Fruit fly (Drosophila melanogaster) whole organism, wandering third instar larva: ENCODE data around the gene ppk27.

ENCODE experiments used
- CG32264 ChIP-seq: fragments of 200-800 bp; sonication (Bioruptor generic); optimal IDR thresholded peaks from 2 replicates; lab custom pipeline; 2016; ENCODE audit warnings: missing biosample characterization, missing genetic modification characterization
- CG9705 ChIP-seq: fragments of 200-800 bp; sonication (Bioruptor generic); optimal IDR thresholded peaks from 2 replicates; lab custom pipeline; 2018; ENCODE audit warnings: missing biosample characterization, mild to moderate bottlenecking, missing genetic modification characterization
- CrebA ChIP-seq: fragments of 200-800 bp; sonication (Bioruptor generic); optimal IDR thresholded peaks from 2 replicates; lab custom pipeline; 2016; ENCODE audit warnings: missing biosample characterization, mild to moderate bottlenecking, missing genetic modification characterization, borderline replicate concordance
- Dfd ChIP-seq: fragments of >200 bp; optimal IDR thresholded peaks from 2 replicates; lab custom pipeline; 2017; ENCODE audit warnings: missing biosample characterization, missing genetic modification characterization
- Dif ChIP-seq: fragments of 200-275, 200-300 bp; sonication (Bioruptor generic); optimal IDR thresholded peaks from 2 replicates; lab custom pipeline; 2018; ENCODE audit warnings: missing biosample characterization, missing genetic modification characterization; ENCODE audit not compliant: partially characterized antibody
- GATAd ChIP-seq: sonication (Bioruptor generic); optimal IDR thresholded peaks from 2 replicates; lab custom pipeline; 2016; ENCODE audit warnings: missing biosample characterization, missing genetic modification characterization
- HLH106 ChIP-seq: fragments of 200-800 bp; optimal IDR thresholded peaks from 3 replicates; lab custom pipeline; 2019; ENCODE audit warnings: missing biosample characterization, mild to moderate bottlenecking, missing genetic modification characterization, moderate library complexity
- Hnf4 ChIP-seq: fragments of 200-800 bp; sonication (Bioruptor generic); optimal IDR thresholded peaks from 2 replicates; lab custom pipeline; 2016; ENCODE audit warnings: missing biosample characterization, mild to moderate bottlenecking, missing genetic modification characterization
- Hr78 ChIP-seq: fragments of >200 bp; optimal IDR thresholded peaks from 2 replicates; lab custom pipeline; 2017; ENCODE audit warnings: missing biosample characterization, missing genetic modification characterization
- Hr83 ChIP-seq: fragments of 200-300 bp; sonication (Bioruptor generic); optimal IDR thresholded peaks from 2 replicates; lab custom pipeline; 2016; ENCODE audit warnings: missing biosample characterization, mild to moderate bottlenecking, missing genetic modification characterization, moderate library complexity; ENCODE audit not compliant: poor library complexity, severe bottlenecking
- Jra ChIP-seq: sonication (Bioruptor generic); optimal IDR thresholded peaks from 2 replicates; lab custom pipeline; 2016; ENCODE audit warnings: missing biosample characterization, missing genetic modification characterization
- Myc ChIP-seq: fragments of >200 bp; optimal IDR thresholded peaks from 2 replicates; lab custom pipeline; 2017
- OdsH ChIP-seq: fragments of 200-800 bp; sonication (Bioruptor generic); optimal IDR thresholded peaks from 2 replicates; lab custom pipeline; 2016; ENCODE audit warnings: missing biosample characterization, mild to moderate bottlenecking, missing genetic modification characterization
- Rel ChIP-seq, 2 experiments: fragments of 200-800 bp; sonication (Bioruptor generic) in 1 of 2; optimal IDR thresholded peaks; 2 replicates in 1 of 2; 3 replicates in 1 of 2; lab custom pipeline; 2016 to 2019; ENCODE audit warnings: mild to moderate bottlenecking in 2 of 2, missing biosample characterization in 2 of 2, missing genetic modification characterization in 2 of 2, moderate library complexity in 1 of 2
- Sp1 ChIP-seq: fragments of 200-800 bp; sonication (Bioruptor generic); optimal IDR thresholded peaks from 3 replicates; lab custom pipeline; 2019; ENCODE audit warnings: missing biosample characterization, mild to moderate bottlenecking, missing genetic modification characterization, moderate library complexity
- Vsx2 ChIP-seq: fragments of 200-300, 225-300 bp; sonication (Bioruptor generic); optimal IDR thresholded peaks from 2 replicates; lab custom pipeline; 2018; ENCODE audit warnings: missing biosample characterization, missing genetic modification characterization; ENCODE audit not compliant: partially characterized antibody
- br ChIP-seq: fragments of 200-800 bp; sonication (Bioruptor generic); optimal IDR thresholded peaks from 2 replicates; lab custom pipeline; 2016; ENCODE audit warnings: missing biosample characterization, missing genetic modification characterization
- brk ChIP-seq: fragments of 200-800 bp; sonication (Bioruptor generic); optimal IDR thresholded peaks from 2 replicates; lab custom pipeline; 2016; ENCODE audit warnings: missing biosample characterization, mild to moderate bottlenecking, missing genetic modification characterization
- dl ChIP-seq, 2 experiments: fragments of 175-275, 200-275 bp in 1 of 2; fragments of 200-275 bp in 1 of 2; sonication (Bioruptor generic); optimal IDR thresholded peaks; lab custom pipeline; 2018; ENCODE audit warnings: mild to moderate bottlenecking in 2 of 2, missing biosample characterization in 2 of 2, missing genetic modification characterization in 2 of 2, moderate library complexity in 2 of 2; ENCODE audit not compliant: partially characterized antibody in 2 of 2, insufficient read depth in 1 of 2
- dmrt93B ChIP-seq: fragments of 200-800 bp; sonication (Bioruptor generic); optimal IDR thresholded peaks from 2 replicates; lab custom pipeline; 2018; ENCODE audit warnings: missing biosample characterization, mild to moderate bottlenecking, missing genetic modification characterization
- dsf ChIP-seq: sonication (Bioruptor generic); optimal IDR thresholded peaks from 2 replicates; lab custom pipeline; 2016; ENCODE audit warnings: missing biosample characterization, missing genetic modification characterization, borderline replicate concordance
- ey ChIP-seq: fragments of 200-800 bp; sonication (Bioruptor generic); optimal IDR thresholded peaks from 2 replicates; lab custom pipeline; 2016; ENCODE audit warnings: missing biosample characterization, missing genetic modification characterization
- foxo ChIP-seq, 2 experiments: fragments of 200-800 bp; sonication (Bioruptor generic); optimal IDR thresholded peaks; 2 replicates in 1 of 2; 3 replicates in 1 of 2; lab custom pipeline; 2016 to 2017; ENCODE audit warnings: missing biosample characterization in 2 of 2, missing genetic modification characterization in 2 of 2
- fru ChIP-seq: fragments of 200-800 bp; sonication (Bioruptor generic); optimal IDR thresholded peaks from 3 replicates; lab custom pipeline; 2016; ENCODE audit warnings: missing biosample characterization, mild to moderate bottlenecking, missing genetic modification characterization
- h ChIP-seq: fragments of 200-800 bp; sonication (Bioruptor generic); optimal IDR thresholded peaks from 3 replicates; lab custom pipeline; 2016; ENCODE audit warnings: missing biosample characterization, mild to moderate bottlenecking, missing genetic modification characterization
- jim ChIP-seq: fragments of 175-275, 200-325 bp; sonication (Bioruptor generic); optimal IDR thresholded peaks from 2 replicates; lab custom pipeline; 2016; ENCODE audit warnings: missing biosample characterization, mild to moderate bottlenecking, missing genetic modification characterization
- lola ChIP-seq: fragments of >200 bp; optimal IDR thresholded peaks from 2 replicates; lab custom pipeline; 2017; ENCODE audit warnings: missing biosample characterization, missing genetic modification characterization
- pan ChIP-seq: fragments of >200 bp; optimal IDR thresholded peaks from 2 replicates; lab custom pipeline; 2017
- psq ChIP-seq: fragments of 200-800 bp; sonication (Bioruptor generic); optimal IDR thresholded peaks from 3 replicates; lab custom pipeline; 2017; ENCODE audit warnings: missing biosample characterization, mild to moderate bottlenecking, missing genetic modification characterization, moderate library complexity
- rgr ChIP-seq: fragments of 200-800 bp; sonication (Bioruptor generic); optimal IDR thresholded peaks from 3 replicates; lab custom pipeline; 2016; ENCODE audit warnings: missing biosample characterization, mild to moderate bottlenecking, missing genetic modification characterization
- sage ChIP-seq: fragments of 200-800 bp; sonication (Bioruptor generic); optimal IDR thresholded peaks from 2 replicates; lab custom pipeline; 2016; ENCODE audit warnings: missing biosample characterization, mild to moderate bottlenecking, missing genetic modification characterization
- tai ChIP-seq: sonication (Bioruptor generic); optimal IDR thresholded peaks from 2 replicates; lab custom pipeline; 2016; ENCODE audit warnings: missing biosample characterization, missing genetic modification characterization
- usp ChIP-seq: fragments of >200 bp; optimal IDR thresholded peaks from 2 replicates; lab custom pipeline; 2017; ENCODE audit warnings: missing biosample characterization, missing genetic modification characterization
- woc ChIP-seq: sonication (Bioruptor generic); optimal IDR thresholded peaks from 2 replicates; lab custom pipeline; 2016; ENCODE audit warnings: missing biosample characterization, mild to moderate bottlenecking, missing genetic modification characterization

Gene ppk27

DNA sequence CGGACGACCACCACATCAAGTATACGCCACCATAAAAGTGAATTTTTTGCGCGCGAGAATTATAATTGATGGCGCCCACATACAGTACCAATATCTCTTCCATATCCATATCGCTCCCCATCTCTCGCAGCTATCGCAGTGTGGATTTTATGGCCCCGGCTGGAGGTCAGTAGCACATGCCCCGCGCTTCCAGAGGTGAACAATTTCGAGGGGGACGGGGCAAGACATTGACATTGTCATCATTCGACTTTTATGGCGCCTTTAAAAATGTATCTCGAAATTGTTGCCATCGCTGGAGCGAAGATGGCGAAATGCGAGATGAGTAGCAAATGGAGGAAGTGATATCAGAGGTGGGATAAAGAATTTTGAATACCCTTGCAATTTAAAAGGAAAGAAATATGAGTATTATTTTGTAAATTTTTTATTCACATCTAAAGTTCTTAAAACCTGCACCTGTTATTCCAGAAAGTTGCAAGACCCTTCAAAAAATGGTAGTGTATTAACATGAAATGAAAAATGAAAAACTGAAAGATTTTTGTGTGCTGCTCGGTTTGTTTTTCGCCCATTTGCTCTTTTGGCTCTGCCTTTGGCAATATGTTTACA is 5.5 kb upstream of the ppk27 start:
- TF ChIP-seq CrebA: no peak
- TF ChIP-seq foxo (GFP tag; optimal IDR thresholded peaks at IDR 0.05; lab: Kevin White, UChicago): no peak
- TF ChIP-seq rgr (GFP tag; lab: Kevin White, UChicago): no peak
- TF ChIP-seq pan (lab: Kevin White, UChicago): no peak
- TF ChIP-seq ey (GFP tag; lab: Kevin White, UChicago): peak; percentile 28
- no peak for TF ChIP-seq CG9705
- no peak for TF ChIP-seq Dif
- no peak for TF ChIP-seq psq
- TF ChIP-seq Hr78 (GFP tag; lab: Kevin White, UChicago): no peak

DNA sequence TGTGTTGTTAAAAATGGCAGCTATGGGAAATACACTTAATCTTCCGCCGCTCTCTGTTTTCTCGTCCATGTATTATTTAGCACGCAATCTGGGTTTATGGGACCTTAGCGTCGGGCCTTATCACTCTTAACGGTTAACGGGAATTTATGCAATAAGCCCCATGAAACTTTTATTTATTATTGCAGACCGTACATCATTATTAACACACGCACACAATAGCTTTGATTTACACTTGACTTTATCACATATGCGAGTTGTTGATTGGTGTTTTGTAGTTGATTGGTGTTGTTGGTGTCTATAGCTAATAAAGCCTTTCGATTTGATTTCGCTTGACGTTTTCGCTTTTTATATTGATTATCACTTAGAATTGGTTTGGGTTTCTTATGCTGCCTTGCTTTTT is 3.6 kb upstream of the ppk27 start:
- TF ChIP-seq CG32264: no peak
- TF ChIP-seq foxo (GFP tag; optimal IDR thresholded peaks at IDR 0.05; lab: Kevin White, UChicago): no peak
- no peak for TF ChIP-seq GATAd (GFP tag; lab: Kevin White, UChicago)
- TF ChIP-seq Dif: no peak
- no peak for TF ChIP-seq Hnf4 (GFP tag; lab: Kevin White, UChicago)
- no peak for TF ChIP-seq pan (lab: Kevin White, UChicago)
- TF ChIP-seq br (GFP tag; lab: Kevin White, UChicago): no peak
- no peak for TF ChIP-seq Hr78 (GFP tag; lab: Kevin White, UChicago)
- TF ChIP-seq psq: no peak
- TF ChIP-seq usp: no peak
- no peak for TF ChIP-seq HLH106 (tag; lab: Kevin White, UChicago)
- no peak for TF ChIP-seq jim (GFP tag; lab: Kevin White, UChicago)
- TF ChIP-seq dl (GFP tag; optimal IDR thresholded peaks at IDR 0.05; lab: Kevin White, UChicago; ENCODE audit: insufficient read depth in 1 of 2, partially characterized antibody in 2 of 2): no peak
- TF ChIP-seq fru (GFP tag; lab: Kevin White, UChicago): no peak
- no peak for TF ChIP-seq OdsH (GFP tag; lab: Kevin White, UChicago)
- no peak for TF ChIP-seq woc (GFP tag; lab: Kevin White, UChicago)

DNA sequence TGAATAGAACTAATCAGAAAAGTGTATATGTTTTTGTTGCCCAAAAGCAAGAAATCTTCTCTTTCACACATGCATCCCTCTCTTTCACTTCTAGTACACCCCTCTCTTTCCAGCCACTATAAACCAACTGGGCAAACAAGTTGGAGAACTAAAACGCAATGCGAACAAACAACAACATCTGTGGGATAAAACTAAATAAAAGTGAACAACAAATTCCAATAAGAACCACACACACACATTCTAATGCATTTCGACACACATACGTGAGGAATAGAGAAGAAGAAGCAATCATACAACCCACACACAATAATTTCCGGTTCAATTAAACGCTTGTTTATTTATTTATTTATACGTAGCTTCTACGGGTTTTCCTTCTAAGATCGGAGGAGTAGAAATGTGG is 712 bp upstream of the ppk27 start:
- no peak for TF ChIP-seq Hnf4 (GFP tag; lab: Kevin White, UChicago)
- TF ChIP-seq rgr (GFP tag; lab: Kevin White, UChicago): no peak

DNA sequence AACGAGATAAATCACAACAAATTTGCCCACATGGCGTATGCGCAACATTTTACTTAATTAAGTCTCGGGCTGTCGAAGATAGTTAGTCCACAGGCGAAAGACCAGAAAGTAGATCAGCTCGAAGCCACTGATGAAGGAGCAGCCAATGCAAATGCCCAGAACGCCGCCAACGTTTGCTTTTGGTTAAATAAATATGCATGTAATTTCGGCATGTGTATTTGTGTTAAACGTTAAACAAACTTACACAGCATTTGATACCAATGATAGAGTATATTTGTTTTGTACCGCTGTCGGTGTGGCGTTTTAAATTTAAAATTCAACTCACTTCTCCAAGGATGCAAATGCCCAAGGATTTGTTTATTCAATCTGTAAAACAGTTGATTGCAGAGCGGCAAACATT is 1.4 kb downstream of the ppk27 start:
- no peak for TF ChIP-seq Dfd
- TF ChIP-seq Myc (lab: Kevin White, UChicago): no peak
- TF ChIP-seq brk (GFP tag; lab: Kevin White, UChicago): no peak
- TF ChIP-seq pan (lab: Kevin White, UChicago): no peak
- no peak for TF ChIP-seq lola
- TF ChIP-seq Jra (GFP tag; lab: Kevin White, UChicago): no peak
- no peak for TF ChIP-seq dsf (GFP tag; lab: Kevin White, UChicago)
- TF ChIP-seq Rel (GFP tag; optimal IDR thresholded peaks at IDR 0.05; lab: Kevin White, UChicago): no peak
- TF ChIP-seq Rel (tag; optimal IDR thresholded peaks at IDR 0.05; lab: Kevin White, UChicago): no peak
- TF ChIP-seq Dif: no peak
- TF ChIP-seq CG32264: no peak
- no peak for TF ChIP-seq Hr83 (GFP tag; lab: Kevin White, UChicago)
- no peak for TF ChIP-seq CG9705
- TF ChIP-seq dl (GFP tag; optimal IDR thresholded peaks at IDR 0.05; lab: Kevin White, UChicago; ENCODE audit: insufficient read depth in 1 of 2, partially characterized antibody in 2 of 2): no peak
- TF ChIP-seq br (GFP tag; lab: Kevin White, UChicago): no peak

DNA sequence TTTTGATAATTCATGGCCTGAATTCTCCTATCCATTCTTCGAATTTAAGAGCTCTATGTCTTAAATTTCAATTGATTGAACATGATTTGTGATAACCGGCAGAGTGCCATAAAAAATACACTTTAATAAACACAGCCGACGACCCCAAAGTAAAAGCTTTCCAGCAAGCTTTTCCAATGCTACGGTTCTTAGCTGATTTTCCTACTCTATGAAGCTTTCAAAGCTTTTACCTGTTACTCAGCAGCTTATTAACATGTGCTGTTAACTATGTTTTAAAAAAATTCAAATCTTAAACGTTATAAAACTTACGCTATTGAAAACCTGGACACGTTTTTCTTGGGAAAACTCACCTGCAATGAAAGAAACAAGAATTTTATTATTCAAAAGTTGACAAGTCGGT is 2.3 kb downstream of the ppk27 start:
- TF ChIP-seq dsf (GFP tag; lab: Kevin White, UChicago) (no peak), brk (GFP tag; lab: Kevin White, UChicago) (peak; percentile 8)
- TF ChIP-seq, all 38 proteins: peak for 1

DNA sequence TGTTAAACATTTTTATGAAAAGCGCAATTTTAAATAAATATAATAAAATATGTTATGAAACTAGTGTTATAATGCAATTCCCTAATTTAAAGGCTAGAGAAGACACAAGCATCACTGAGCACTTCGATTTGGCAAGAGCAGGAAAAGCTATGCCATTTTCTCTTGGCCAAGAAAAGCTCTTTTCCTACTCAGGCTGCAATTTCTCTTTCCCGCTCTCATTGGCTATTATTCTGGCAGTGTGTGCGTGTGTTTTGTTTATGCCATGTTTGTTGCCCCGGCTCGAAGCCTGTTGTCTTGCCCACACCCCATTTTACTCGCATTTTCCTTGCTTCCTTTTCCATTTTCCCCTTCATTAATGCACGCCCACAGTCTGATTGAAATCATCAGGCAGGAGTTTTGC is 7.7 kb downstream of the ppk27 start:
- TF ChIP-seq Hr83 (GFP tag; lab: Kevin White, UChicago): no peak
- no peak for TF ChIP-seq Myc (lab: Kevin White, UChicago)
- TF ChIP-seq h: no peak
- no peak for TF ChIP-seq Sp1 (GFP tag; lab: Kevin White, UChicago)
- no peak for TF ChIP-seq Vsx2 (GFP tag; lab: Kevin White, UChicago)
- no peak for TF ChIP-seq dmrt93B
- no peak for TF ChIP-seq sage (GFP tag; lab: Kevin White, UChicago)
- no peak for TF ChIP-seq dsf (GFP tag; lab: Kevin White, UChicago)
- no peak for TF ChIP-seq OdsH (GFP tag; lab: Kevin White, UChicago)
- TF ChIP-seq br (GFP tag; lab: Kevin White, UChicago): no peak
- no peak for TF ChIP-seq rgr (GFP tag; lab: Kevin White, UChicago)
- no peak for TF ChIP-seq tai (GFP tag; lab: Kevin White, UChicago)
